Worm (Caenorhabditis elegans): ENCODE data around the gene str-4.

- no peak for TF ChIP-seq hlh-1 (tag; optimal IDR thresholded peaks at IDR 0.05)
- no peak for TF ChIP-seq elt-1 (tag; optimal IDR thresholded peaks at IDR 0.05; ENCODE audit: borderline replicate concordance, insufficient read depth)
Observed at ce11 chrV:13299398-13299797, 40.1 kb downstream of the str-4 start.
